Worm (Caenorhabditis elegans) whole organism, mixed stage, embryonic: ENCODE data around the gene zipt-15.
A peak's percentile ranks its signal among the peaks of the same experiment; 100 is the strongest.
"Not testable (repeated sequence)": the region's sequence is repeated elsewhere in the genome, so short reads cannot be mapped to it uniquely, and the experiment has no call there.

Experiments
- M03D4.4 ChIP-seq: sonication (generic microtip); optimal IDR thresholded peaks from 2 replicates; lab custom pipeline; 2017; ENCODE audit warnings: mild to moderate bottlenecking, missing genetic modification characterization, missing compliant biosample characterization
- bed-3 ChIP-seq: fragments of 200-800 bp; sonication (Bioruptor generic); optimal IDR thresholded peaks from 3 replicates; lab custom pipeline; 2018; ENCODE audit warnings: mild to moderate bottlenecking, missing genetic modification characterization, moderate library complexity, missing compliant biosample characterization
- blmp-1 ChIP-seq: fragments of 150-350 bp; optimal IDR thresholded peaks from 2 replicates; lab custom pipeline; 2014; ENCODE audit warnings: missing biosample characterization, missing genetic modification characterization
- ceh-43 ChIP-seq: fragments of 200-800 bp; sonication (Bioruptor generic); optimal IDR thresholded peaks from 2 replicates; lab custom pipeline; 2018; ENCODE audit warnings: mild to moderate bottlenecking, missing genetic modification characterization, moderate library complexity, missing compliant biosample characterization
- ceh-83 ChIP-seq: fragments of 200-800 bp; sonication (Bioruptor generic); optimal IDR thresholded peaks from 2 replicates; lab custom pipeline; 2018; ENCODE audit warnings: mild to moderate bottlenecking, missing genetic modification characterization, missing compliant biosample characterization
- ces-1 ChIP-seq: fragments of 150-350 bp; optimal IDR thresholded peaks from 2 replicates; lab custom pipeline; 2014; ENCODE audit warnings: missing biosample characterization, missing genetic modification reagents, missing genetic modification characterization
- cnd-1 ChIP-seq: fragments of 200-800 bp; sonication (Bioruptor generic); optimal IDR thresholded peaks from 2 replicates; lab custom pipeline; 2018; ENCODE audit warnings: mild to moderate bottlenecking, missing genetic modification characterization, missing compliant biosample characterization
- elt-3 ChIP-seq: fragments of 150-350 bp; optimal IDR thresholded peaks from 2 replicates; lab custom pipeline; 2014; ENCODE audit warnings: missing biosample characterization, missing genetic modification characterization
- ham-2 ChIP-seq: fragments of 200-800 bp; sonication (Bioruptor generic); optimal IDR thresholded peaks from 2 replicates; lab custom pipeline; 2018; ENCODE audit warnings: mild to moderate bottlenecking, missing genetic modification characterization, missing compliant biosample characterization
- hlh-1 ChIP-seq: fragments of 150-350 bp; optimal IDR thresholded peaks from 2 replicates; lab custom pipeline; 2014; ENCODE audit warnings: missing biosample characterization, missing genetic modification reagents, missing genetic modification characterization
- lin-13 ChIP-seq: fragments of 150-350 bp; optimal IDR thresholded peaks from 2 replicates; lab custom pipeline; 2014; ENCODE audit warnings: missing biosample characterization, missing genetic modification characterization
- lin-32 ChIP-seq: fragments of 200-800 bp; sonication (Bioruptor generic); optimal IDR thresholded peaks from 2 replicates; lab custom pipeline; 2018; ENCODE audit warnings: mild to moderate bottlenecking, missing genetic modification characterization, missing compliant biosample characterization
- lsy-2 ChIP-seq: fragments of 150-350 bp; optimal IDR thresholded peaks from 2 replicates; lab custom pipeline; 2014; ENCODE audit warnings: missing biosample characterization, missing genetic modification characterization
- mab-5 ChIP-seq: fragments of 150-350 bp; optimal IDR thresholded peaks from 2 replicates; lab custom pipeline; 2014; ENCODE audit warnings: missing biosample characterization, missing genetic modification characterization
- mep-1 ChIP-seq: fragments of 150-350 bp; optimal IDR thresholded peaks from 2 replicates; lab custom pipeline; 2017; ENCODE audit warnings: missing biosample characterization, missing genetic modification reagents, missing genetic modification characterization, inconsistent platforms
- mls-2 ChIP-seq: sonication (generic microtip); optimal IDR thresholded peaks from 2 replicates; lab custom pipeline; 2016; ENCODE audit warnings: mild to moderate bottlenecking, missing genetic modification characterization, moderate library complexity, missing compliant biosample characterization
- nhr-12 ChIP-seq: fragments of 150-350 bp; optimal IDR thresholded peaks from 2 replicates; lab custom pipeline; 2014; ENCODE audit warnings: missing biosample characterization, missing genetic modification characterization
- nhr-2 ChIP-seq: fragments of 150-350 bp; optimal IDR thresholded peaks from 2 replicates; lab custom pipeline; 2014; ENCODE audit warnings: missing biosample characterization, missing genetic modification characterization
- nhr-237 ChIP-seq: fragments of 150-350 bp; optimal IDR thresholded peaks from 2 replicates; lab custom pipeline; 2014; ENCODE audit warnings: missing biosample characterization, missing genetic modification characterization
- nhr-28 ChIP-seq: fragments of 150-350 bp; optimal IDR thresholded peaks from 2 replicates; lab custom pipeline; 2014; ENCODE audit warnings: missing biosample characterization, missing genetic modification characterization
- pha-4 ChIP-seq: fragments of 150-350 bp; optimal IDR thresholded peaks from 2 replicates; lab custom pipeline; 2018; ENCODE audit warnings: missing biosample characterization, missing genetic modification reagents, missing genetic modification characterization
- sem-2 ChIP-seq: fragments of 200-800 bp; sonication (Bioruptor generic); optimal IDR thresholded peaks from 2 replicates; lab custom pipeline; 2018; ENCODE audit warnings: mild to moderate bottlenecking, missing genetic modification characterization, missing compliant biosample characterization
- sptf-1 ChIP-seq: sonication (generic microtip); optimal IDR thresholded peaks from 2 replicates; lab custom pipeline; 2017; ENCODE audit warnings: mild to moderate bottlenecking, missing genetic modification characterization, moderate library complexity, missing compliant biosample characterization
- tbx-8 ChIP-seq: fragments of 200-800 bp; sonication (Bioruptor generic); optimal IDR thresholded peaks from 2 replicates; lab custom pipeline; 2018; ENCODE audit warnings: mild to moderate bottlenecking, missing genetic modification characterization, moderate library complexity, missing compliant biosample characterization
- unc-39 ChIP-seq: fragments of 150-350 bp; optimal IDR thresholded peaks from 2 replicates; lab custom pipeline; 2014; ENCODE audit warnings: missing biosample characterization, missing genetic modification characterization
- unc-62 ChIP-seq: fragments of 150-350 bp; optimal IDR thresholded peaks from 2 replicates; lab custom pipeline; 2014; ENCODE audit warnings: missing biosample characterization, missing genetic modification reagents, missing genetic modification characterization
- zip-8 ChIP-seq: fragments of 150-350 bp; optimal IDR thresholded peaks from 2 replicates; lab custom pipeline; 2014; ENCODE audit warnings: missing biosample characterization, missing genetic modification characterization
- ztf-11 ChIP-seq: fragments of 150-350 bp; optimal IDR thresholded peaks from 2 replicates; lab custom pipeline; 2014; ENCODE audit warnings: missing biosample characterization, missing genetic modification characterization

Gene zipt-15

DNA sequence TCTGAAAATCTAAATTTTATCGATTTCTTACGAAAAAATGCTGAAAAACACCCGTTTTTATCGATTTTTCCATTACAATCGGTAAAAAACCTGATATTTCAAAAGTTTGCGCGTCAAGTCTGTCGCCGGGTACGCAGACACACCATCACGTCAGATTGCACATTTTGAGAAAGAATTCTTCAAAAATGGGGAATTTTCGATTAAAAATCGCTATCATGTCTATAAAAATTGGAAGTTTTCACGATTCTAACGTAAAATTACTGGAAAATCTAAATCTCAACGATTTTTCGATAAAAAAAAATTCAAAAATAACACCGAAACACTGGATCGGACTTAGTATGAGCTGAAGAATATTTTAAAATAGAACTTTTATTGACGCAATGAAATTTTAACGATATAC is 30.5 kb downstream of the zipt-15 start, which contains the start of gene F56B3.4:
Gene F56B3.4 (minus strand): TSS at position 1 of the 400 bp plus-strand sequence.
- no peak for TF ChIP-seq lsy-2 (tag; lab: Kevin White, UChicago)
- no peak for TF ChIP-seq ces-1 (GFP tag; lab: Kevin White, UChicago)
- TF ChIP-seq pha-4 (tag; lab: Kevin White, UChicago) = no peak
- TF ChIP-seq sptf-1 (tag; lab: Kevin White, UChicago) = no peak

DNA sequence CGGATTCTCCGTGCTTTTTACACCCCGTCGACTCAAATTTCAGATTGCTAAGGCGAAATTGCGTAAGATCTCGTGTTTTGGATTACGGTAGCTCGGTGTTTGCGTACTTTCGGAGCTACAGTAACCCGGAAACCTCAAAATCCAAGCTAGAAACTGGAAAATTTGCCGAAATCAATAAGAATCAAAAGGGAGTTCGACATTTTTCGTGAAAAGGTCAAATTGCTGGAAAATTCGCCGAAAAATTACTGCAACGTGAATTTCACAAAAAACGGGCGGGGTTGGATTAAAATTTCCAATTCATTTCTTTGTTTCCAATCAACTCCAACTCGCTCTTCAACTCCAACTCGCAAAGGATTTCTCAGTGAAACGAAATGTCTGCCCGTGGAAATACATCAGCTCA is 37.0 kb downstream of the zipt-15 start, which contains the start of gene F56B3.6:
Gene F56B3.6 (plus strand): TSS at position 301 of the 400 bp plus-strand sequence.
- TF ChIP-seq lin-32 (GFP tag; lab: Kevin White, UChicago) = no peak
- no peak for TF ChIP-seq tbx-8
- no peak for TF ChIP-seq mls-2 (tag; lab: Kevin White, UChicago)
- no peak for TF ChIP-seq mab-5
- TF ChIP-seq, all 35 proteins: peak for 0

DNA sequence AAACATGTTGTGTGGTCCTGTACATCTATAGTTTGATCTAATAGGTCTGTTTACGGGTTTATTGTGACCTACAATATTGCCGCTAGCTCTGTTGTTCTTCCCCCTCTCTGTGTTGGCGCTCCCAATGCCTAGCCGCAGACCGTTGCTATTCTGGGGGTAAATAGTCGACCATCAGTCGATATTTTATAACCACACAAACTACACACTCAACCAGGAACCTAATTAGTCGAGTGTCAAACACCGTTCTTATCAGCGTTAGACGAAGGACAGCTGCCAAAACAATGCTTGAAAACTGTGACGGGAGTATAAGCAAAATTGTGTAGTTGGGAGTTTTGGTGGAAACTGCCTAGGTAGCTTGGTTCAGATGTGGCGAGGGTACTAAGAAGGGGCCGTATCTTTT is 42.4 kb downstream of the zipt-15 start:
- no peak for TF ChIP-seq lin-13 (tag; lab: Kevin White, UChicago)
- TF ChIP-seq nhr-28 (tag; lab: Kevin White, UChicago) = no peak
- no peak for TF ChIP-seq lin-32 (GFP tag; lab: Kevin White, UChicago)
- no peak for TF ChIP-seq ham-2 (GFP tag; lab: Kevin White, UChicago)
- no peak for TF ChIP-seq cnd-1 (tag; lab: Kevin White, UChicago)
- no peak for TF ChIP-seq zip-8 (tag; lab: Kevin White, UChicago)

ce11 chrIV:778484-778883 is 46.3 kb downstream of the zipt-15 start, which contains the start of gene ugt-52:
TSS of gene ugt-52 (plus strand) at chrIV:778784.
- TF ChIP-seq unc-62 (no peak), nhr-12 (no peak), nhr-2 (tag; lab: Kevin White, UChicago) (no peak), sptf-1 (tag; lab: Kevin White, UChicago) (no peak), ceh-83 (no peak), hlh-1 (tag; lab: Kevin White, UChicago) (no peak), nhr-28 (tag; lab: Kevin White, UChicago) (no peak), lin-32 (GFP tag; lab: Kevin White, UChicago) (no peak), bed-3 (GFP tag; lab: Kevin White, UChicago) (no peak), ham-2 (GFP tag; lab: Kevin White, UChicago) (no peak)
- TF ChIP-seq, all 35 proteins: peak for 0

DNA sequence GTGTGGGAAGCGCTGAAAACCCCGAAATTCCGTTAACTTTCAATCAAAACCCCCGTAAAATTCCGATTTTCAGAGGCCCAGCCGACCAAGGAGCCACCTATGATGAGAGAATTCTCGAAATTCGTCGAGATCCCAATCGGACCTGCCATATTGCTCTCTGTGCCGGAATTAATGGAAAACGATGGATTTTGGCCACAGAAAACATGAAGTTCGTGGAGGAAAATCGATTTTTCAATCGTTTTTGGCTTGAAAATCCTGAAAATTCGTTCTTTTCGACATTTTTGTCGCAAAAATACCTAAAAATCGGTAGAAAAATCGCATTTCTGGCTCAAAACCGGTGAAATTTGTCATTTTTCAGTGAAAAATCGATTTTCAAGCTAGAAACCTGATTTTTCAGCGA is 51.2 kb downstream of the zipt-15 start:
- TF ChIP-seq sem-2 (no peak), M03D4.4 (no peak), ztf-11 (tag; lab: Kevin White, UChicago) (no peak)

DNA sequence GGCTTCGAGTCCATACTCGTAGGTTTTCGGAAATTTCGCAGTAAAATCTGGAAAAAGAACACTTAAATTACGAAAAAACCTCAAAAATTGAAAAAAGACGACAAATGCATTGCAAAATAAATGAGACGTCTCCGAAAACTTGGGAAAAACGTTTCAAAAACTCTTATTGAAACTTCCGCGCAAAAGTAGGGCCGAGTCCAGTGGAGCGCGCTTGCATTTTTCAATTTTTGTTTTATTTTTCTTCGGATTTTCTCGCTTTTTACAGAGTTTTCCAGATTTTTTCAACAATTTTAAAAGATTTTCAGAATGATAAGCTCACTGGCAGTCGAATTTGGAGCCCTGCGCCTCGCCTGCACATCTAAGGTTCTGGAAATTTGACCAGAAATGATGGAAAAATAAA is 51.8 kb downstream of the zipt-15 start, which contains the start of gene mrpl-2:
Gene mrpl-2 (plus strand): TSS at position 307 of the 400 bp plus-strand sequence.
- TF ChIP-seq unc-39 (tag; lab: Kevin White, UChicago) = no peak
- no peak for TF ChIP-seq ceh-43 (GFP tag; lab: Kevin White, UChicago)
- TF ChIP-seq sptf-1 (tag; lab: Kevin White, UChicago) = peak; percentile 3
- no peak for TF ChIP-seq pha-4 (tag; lab: Kevin White, UChicago)
- TF ChIP-seq mep-1 (tag; lab: Kevin White, UChicago) = no peak

DNA sequence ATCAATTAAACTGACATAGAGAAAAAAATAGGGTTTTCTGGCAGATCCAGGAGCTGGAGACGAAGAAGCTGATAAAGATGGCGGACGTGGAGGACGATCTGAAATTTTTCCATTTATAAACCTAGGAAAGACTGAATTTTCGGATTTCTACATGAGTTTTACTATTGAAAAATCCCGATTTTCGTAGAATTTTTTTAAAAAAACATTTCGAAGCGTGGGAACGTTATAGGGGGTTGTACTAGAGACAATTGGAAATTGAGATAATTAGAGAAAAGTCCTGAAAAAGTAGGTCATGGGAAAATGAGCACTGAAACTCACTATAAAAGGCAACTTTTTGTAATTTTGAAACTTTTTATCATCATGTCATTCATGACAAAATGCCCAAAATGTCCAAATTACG is 53.7 kb downstream of the zipt-15 start, which contains the start of gene F56B3.9:
Gene F56B3.9 (plus strand): TSS at position 301 of the 400 bp plus-strand sequence.
- not testable (repeated sequence) for TF ChIP-seq sptf-1 (tag; lab: Kevin White, UChicago); sem-2; M03D4.4
- TF ChIP-seq, all 35 proteins: peak for 0; not testable (repeated sequence) for 35

- no peak for TF ChIP-seq zip-8 (tag; lab: Kevin White, UChicago)
- TF ChIP-seq sem-2 = no peak
- TF ChIP-seq elt-3 (tag; lab: Kevin White, UChicago) = no peak
- TF ChIP-seq blmp-1 = peak; percentile 93
- no peak for TF ChIP-seq unc-62
- peak; percentile 31 for TF ChIP-seq ham-2 (GFP tag; lab: Kevin White, UChicago)
- TF ChIP-seq nhr-237 (tag; lab: Kevin White, UChicago) = no peak
Observed at ce11 chrIV:768312-768711, 56.4 kb downstream of the zipt-15 start, which contains the start of gene F56B3.2. TSS of gene F56B3.2 (minus strand) at chrIV:768584.
